Worm (Caenorhabditis elegans): Measurements from ENCODE around the gene nlp-18.
A peak's percentile ranks its signal among the peaks of the same experiment; 100 is the strongest.

DNA sequence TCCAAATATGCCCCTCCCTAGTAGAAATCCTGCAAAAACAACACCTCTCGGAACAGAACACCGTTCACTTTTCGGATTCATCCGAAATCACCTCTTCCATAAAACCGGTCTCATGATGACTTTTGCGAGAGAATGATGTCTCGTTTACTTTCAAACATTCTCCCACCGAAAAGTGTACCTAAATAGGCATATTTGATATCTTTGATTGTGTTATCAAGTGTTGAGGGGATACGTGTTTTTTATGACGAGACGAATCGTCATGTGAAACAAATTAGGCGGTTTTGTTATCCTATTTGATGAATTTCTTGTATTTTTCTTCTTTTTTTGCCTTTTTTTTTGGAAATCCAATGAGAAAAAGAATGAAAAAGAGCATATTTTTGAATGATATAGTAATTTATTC, 15.0 kb downstream of the nlp-18 start:
- TF ChIP-seq hlh-30 (tag; optimal IDR thresholded peaks at IDR 0.05; ENCODE audit: insufficient read depth) (no peak), saeg-2 (GFP tag; IDR thresholded peaks at IDR 0.05) (no peak), nhr-10 (tag; optimal IDR thresholded peaks at IDR 0.05) (no peak), ZK546.5 (tag; optimal IDR thresholded peaks at IDR 0.05) (no peak), lim-7 (GFP tag; IDR thresholded peaks at IDR 0.05) (no peak), ztf-11 (tag; optimal IDR thresholded peaks at IDR 0.05) (no peak), ces-1 (GFP tag; optimal IDR thresholded peaks at IDR 0.05) (no peak), nhr-11 (tag; optimal IDR thresholded peaks at IDR 0.05) (no peak), fkh-10 (GFP tag; optimal IDR thresholded peaks at IDR 0.05) (no peak), dve-1 (tag; optimal IDR thresholded peaks at IDR 0.05; ENCODE audit: insufficient read depth) (no peak), snpc-4 (tag; optimal IDR thresholded peaks at IDR 0.05) (no peak), nhr-6 (tag; optimal IDR thresholded peaks at IDR 0.05) (no peak), unc-39 (tag; optimal IDR thresholded peaks at IDR 0.05) (no peak), unc-62 (GFP tag; optimal IDR thresholded peaks at IDR 0.05 in 1 of 2) (peak in 1 of 2 experiments; percentile 54), unc-62 (tag; optimal IDR thresholded peaks at IDR 0.05) (no peak)

Data from whole organism, L4 larva.